Worm (Caenorhabditis elegans) whole organism, young adult: ENCODE measurements around the gene hil-4.

Source experiments
- F57A8.1 ChIP-seq: fragments of 200-800 bp; sonication (Bioruptor generic); optimal IDR thresholded peaks from 2 replicates; lab custom pipeline; 2018; ENCODE audit warnings: mild to moderate bottlenecking, missing genetic modification characterization, moderate library complexity, missing compliant biosample characterization
- madf-10 ChIP-seq: sonication (generic microtip); optimal IDR thresholded peaks from 2 replicates; lab custom pipeline; 2016; ENCODE audit warnings: mild to moderate bottlenecking, missing genetic modification characterization, missing compliant biosample characterization
- nhr-80 ChIP-seq: sonication (generic microtip); optimal IDR thresholded peaks from 2 replicates; lab custom pipeline; 2016; ENCODE audit warnings: missing genetic modification characterization, missing compliant biosample characterization
- pha-4 ChIP-seq: fragments of 150-350 bp; sonication (generic microtip); optimal IDR thresholded peaks from 2 replicates; lab custom pipeline; 2014; ENCODE audit warnings: missing biosample characterization, missing genetic modification reagents, missing genetic modification characterization
- tbx-9 ChIP-seq: sonication (generic microtip); optimal IDR thresholded peaks from 2 replicates; lab custom pipeline; 2016; ENCODE audit warnings: borderline replicate concordance, missing genetic modification characterization, inconsistent platforms, missing compliant biosample characterization
- unc-62 ChIP-seq: fragments of 150-350 bp; optimal IDR thresholded peaks from 2 replicates; lab custom pipeline; 2014; ENCODE audit warnings: missing biosample characterization, missing genetic modification reagents, missing genetic modification characterization

DNA sequence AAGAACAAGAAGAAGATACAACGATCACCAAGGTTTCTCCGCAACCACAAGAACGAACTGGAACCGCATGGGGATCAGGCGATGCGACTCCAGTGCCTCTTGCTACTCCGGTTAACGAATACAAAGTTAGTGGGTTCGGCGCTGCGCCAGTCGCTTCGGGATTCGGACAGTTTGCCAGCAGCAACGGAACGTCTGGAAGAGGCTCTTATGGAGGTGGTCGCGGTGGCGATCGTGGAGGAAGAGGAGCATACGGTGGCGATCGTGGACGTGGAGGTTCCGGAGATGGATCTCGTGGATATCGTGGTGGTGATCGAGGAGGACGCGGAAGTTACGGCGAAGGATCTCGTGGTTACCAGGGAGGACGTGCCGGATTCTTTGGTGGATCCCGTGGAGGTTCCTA lies 3.9 kb downstream of the hil-4 start:
- TF ChIP-seq nhr-80 (tag; lab: Kevin White, UChicago) (no peak), madf-10 (tag; lab: Kevin White, UChicago) (no peak), unc-62 (GFP tag; lab: Kevin White, UChicago) (no peak), pha-4 (tag; lab: Kevin White, UChicago) (no peak), tbx-9 (no peak), F57A8.1 (no peak)
